Worm (Caenorhabditis elegans): Measurements from ENCODE around the gene mccc-2.

Gene mccc-2

DNA sequence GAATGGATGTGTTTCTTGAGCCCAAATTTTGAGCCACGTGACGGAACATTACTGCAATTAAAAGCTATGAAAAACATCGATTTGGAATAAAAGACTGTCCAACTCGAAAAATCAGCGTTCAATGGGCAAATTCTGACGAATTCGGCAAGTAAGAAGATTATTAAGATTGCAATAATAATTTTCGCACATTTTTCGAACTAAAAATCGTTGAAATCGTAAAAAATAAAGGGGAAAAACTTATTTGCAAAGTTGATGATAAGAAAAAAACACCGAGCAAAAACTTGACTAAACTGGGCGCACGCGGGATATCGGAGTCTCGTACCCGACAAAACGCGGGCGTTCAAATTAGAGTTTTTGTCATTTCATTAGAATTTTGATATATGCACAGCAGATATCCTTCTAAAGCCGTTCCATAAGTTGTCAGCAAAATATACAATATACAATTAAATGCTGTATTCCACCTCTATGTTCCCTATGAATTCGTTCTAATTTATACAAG, at the start of gene mccc-2, which contains the start of gene mrpl-44:
mccc-2 (minus strand) TSS at position 51 of the 499 bp plus-strand sequence.
mrpl-44 (minus strand) TSS at position 51 of the 499 bp plus-strand sequence.
- TF ChIP-seq zip-4 (GFP tag; optimal IDR thresholded peaks at IDR 0.05) (no peak), unc-62 (GFP tag; optimal IDR thresholded peaks at IDR 0.05) (no peak), ces-1 (GFP tag; optimal IDR thresholded peaks at IDR 0.05) (no peak), hlh-17 (GFP tag; optimal IDR thresholded peaks at IDR 0.05; ENCODE audit: borderline replicate concordance) (no peak), nhr-85 (tag) (peak; percentile 46), jun-1 (tag; optimal IDR thresholded peaks at IDR 0.05) (no peak), C34B4.2 (tag; optimal IDR thresholded peaks at IDR 0.05) (no peak), lin-14 (GFP tag; optimal IDR thresholded peaks at IDR 0.05) (no peak), grh-1 (GFP tag; IDR thresholded peaks at IDR 0.05) (no peak), zag-1 (tag; optimal IDR thresholded peaks at IDR 0.05) (no peak), nhr-19 (GFP tag; conservative IDR thresholded peaks at IDR 0.05) (0 out of 2 replicates have a peak, but pooled peaks have one; percentile 7), ets-5 (GFP tag; IDR thresholded peaks at IDR 0.05) (no peak), nhr-28 (tag; optimal IDR thresholded peaks at IDR 0.05) (no peak), elt-3 (tag; optimal IDR thresholded peaks at IDR 0.05) (no peak), xbp-1 (tag; optimal IDR thresholded peaks at IDR 0.05) (peak; percentile 33), ceh-88 (GFP tag; IDR thresholded peaks at IDR 0.05) (no peak), ztf-4 (tag; optimal IDR thresholded peaks at IDR 0.05) (no peak), F16B12.6 (tag; optimal IDR thresholded peaks at IDR 0.05) (peak; percentile 23), nhr-12 (tag; optimal IDR thresholded peaks at IDR 0.05) (no peak), unc-98 (GFP tag; IDR thresholded peaks at IDR 0.05) (no peak), hlh-4 (tag; optimal IDR thresholded peaks at IDR 0.05) (no peak), lin-15B (tag; optimal IDR thresholded peaks at IDR 0.05) (peak; percentile 33), fkh-4 (tag; optimal IDR thresholded peaks at IDR 0.05; ENCODE audit: borderline replicate concordance) (no peak), egl-13 (tag; optimal IDR thresholded peaks at IDR 0.05) (no peak), ceh-63 (GFP tag; optimal IDR thresholded peaks at IDR 0.05) (no peak), irx-1 (tag; optimal IDR thresholded peaks at IDR 0.05) (no peak), sup-37 (GFP tag; optimal IDR thresholded peaks at IDR 0.05) (no peak), tlp-1 (tag; optimal IDR thresholded peaks at IDR 0.05) (no peak), ceh-82 (tag; optimal IDR thresholded peaks at IDR 0.05) (peak in 2 of 3 experiments; percentile 14 to 25), C04F5.9 (tag; optimal IDR thresholded peaks at IDR 0.05) (no peak), rnt-1 (tag; optimal IDR thresholded peaks at IDR 0.05) (peak; percentile 55), sptf-1 (tag; optimal IDR thresholded peaks at IDR 0.05) (no peak), unc-130 (tag; optimal IDR thresholded peaks at IDR 0.05) (no peak), nhr-237 (tag; optimal IDR thresholded peaks at IDR 0.05) (no peak), efl-1 (optimal IDR thresholded peaks at IDR 0.05) (peak; percentile 35 to 92), efl-1 (GFP tag; optimal IDR thresholded peaks at IDR 0.05 in 1 of 2) (peak; percentile 92 to 99), nhr-20 (tag; optimal IDR thresholded peaks at IDR 0.05) (peak; percentile 23), fkh-10 (GFP tag; optimal IDR thresholded peaks at IDR 0.05) (no peak), hpl-2 (GFP tag; optimal IDR thresholded peaks at IDR 0.05) (no peak), efl-3 (GFP tag; optimal IDR thresholded peaks at IDR 0.05) (no peak), lin-35 (GFP tag; optimal IDR thresholded peaks at IDR 0.05) (peak; percentile 90 to 95), dpl-1 (GFP tag; optimal IDR thresholded peaks at IDR 0.05) (peak; percentile 83 to 92 (median 92)), aha-1 (tag; optimal IDR thresholded peaks at IDR 0.05) (no peak), nhr-47 (tag; optimal IDR thresholded peaks at IDR 0.05) (no peak), pag-3 (tag; optimal IDR thresholded peaks at IDR 0.05; ENCODE audit: borderline replicate concordance, insufficient read depth) (no peak), nhr-11 (tag; optimal IDR thresholded peaks at IDR 0.05) (no peak), swsn-7 (tag; optimal IDR thresholded peaks at IDR 0.05) (peak; percentile 30), pqm-1 (tag; optimal IDR thresholded peaks at IDR 0.05) (no peak), isw-1 (GFP tag; IDR thresholded peaks at IDR 0.05) (peak; percentile 39)
